Fruit fly (Drosophila melanogaster): ENCODE measurements around the gene CG34041.
A peak's percentile ranks its signal among the peaks of the same experiment; 100 is the strongest.

CG34041 gene

dm6 chr3R:30528692-30529305 lies 21.0 kb downstream of the CG34041 start:
- peak; percentile 36 for TF ChIP-seq Abd-B (GFP tag; optimal IDR thresholded peaks at IDR 0.05)
- no peak for TF ChIP-seq dmrt93B (GFP tag; optimal IDR thresholded peaks at IDR 0.05)
- no peak for TF ChIP-seq brk (GFP tag; optimal IDR thresholded peaks at IDR 0.05)
- TF ChIP-seq Hr83 (GFP tag; optimal IDR thresholded peaks at IDR 0.05; ENCODE audit: poor library complexity, severe bottlenecking): no peak
- peak; percentile 67 for TF ChIP-seq N (GFP tag; optimal IDR thresholded peaks at IDR 0.05)
- TF ChIP-seq OdsH (GFP tag; optimal IDR thresholded peaks at IDR 0.05): no peak
- no peak for TF ChIP-seq sv (GFP tag; optimal IDR thresholded peaks at IDR 0.05)
- no peak for TF ChIP-seq CG9705 (GFP tag; optimal IDR thresholded peaks at IDR 0.05)
- no peak for TF ChIP-seq GATAd (GFP tag; optimal IDR thresholded peaks at IDR 0.05)
- no peak for TF ChIP-seq woc (GFP tag; optimal IDR thresholded peaks at IDR 0.05)
- TF ChIP-seq usp (GFP tag; optimal IDR thresholded peaks at IDR 0.05): no peak
- no peak for TF ChIP-seq Dfd (GFP tag; optimal IDR thresholded peaks at IDR 0.05)
- no peak for TF ChIP-seq fru (GFP tag; optimal IDR thresholded peaks at IDR 0.05)
- TF ChIP-seq ey (GFP tag; optimal IDR thresholded peaks at IDR 0.05): no peak
- no peak for TF ChIP-seq br (GFP tag; optimal IDR thresholded peaks at IDR 0.05)
- TF ChIP-seq CrebA (GFP tag; optimal IDR thresholded peaks at IDR 0.05; ENCODE audit: borderline replicate concordance): no peak
- TF ChIP-seq Myc (optimal IDR thresholded peaks at IDR 0.05): peak; percentile 23
- no peak for TF ChIP-seq Sp1 (GFP tag; optimal IDR thresholded peaks at IDR 0.05)
- TF ChIP-seq Vsx2 (GFP tag; optimal IDR thresholded peaks at IDR 0.05; ENCODE audit: partially characterized antibody): no peak
- no peak for TF ChIP-seq HLH106 (tag; optimal IDR thresholded peaks at IDR 0.05)
- no peak for TF ChIP-seq Mio (GFP tag; optimal IDR thresholded peaks at IDR 0.05)
- no peak for TF ChIP-seq foxo (GFP tag; optimal IDR thresholded peaks at IDR 0.05)
- TF ChIP-seq h (GFP tag; optimal IDR thresholded peaks at IDR 0.05): no peak
- no peak for TF ChIP-seq Dif (GFP tag; optimal IDR thresholded peaks at IDR 0.05; ENCODE audit: partially characterized antibody)
- TF ChIP-seq jim (GFP tag; optimal IDR thresholded peaks at IDR 0.05): no peak
- TF ChIP-seq sage (GFP tag; optimal IDR thresholded peaks at IDR 0.05): no peak
- TF ChIP-seq psq (GFP tag; optimal IDR thresholded peaks at IDR 0.05): no peak
- no peak for TF ChIP-seq pan (optimal IDR thresholded peaks at IDR 0.05)
- TF ChIP-seq Hr78 (GFP tag; optimal IDR thresholded peaks at IDR 0.05): no peak
- no peak for TF ChIP-seq dl (GFP tag; optimal IDR thresholded peaks at IDR 0.05; ENCODE audit: insufficient read depth in 1 of 2, partially characterized antibody in 2 of 2)
- TF ChIP-seq CG32264 (GFP tag; optimal IDR thresholded peaks at IDR 0.05): no peak
- TF ChIP-seq lola (GFP tag; optimal IDR thresholded peaks at IDR 0.05): peak; percentile 85
- no peak for TF ChIP-seq Hnf4 (GFP tag; optimal IDR thresholded peaks at IDR 0.05)
- no peak for TF ChIP-seq dsf (GFP tag; optimal IDR thresholded peaks at IDR 0.05; ENCODE audit: borderline replicate concordance)

- TF ChIP-seq OdsH (GFP tag; optimal IDR thresholded peaks at IDR 0.05): no peak
- TF ChIP-seq tai (GFP tag; optimal IDR thresholded peaks at IDR 0.05): no peak
- TF ChIP-seq sv (GFP tag; optimal IDR thresholded peaks at IDR 0.05): no peak
- no peak for TF ChIP-seq CG9705 (GFP tag; optimal IDR thresholded peaks at IDR 0.05)
- no peak for TF ChIP-seq Rel (GFP tag; optimal IDR thresholded peaks at IDR 0.05)
- TF ChIP-seq Rel (tag; optimal IDR thresholded peaks at IDR 0.05): no peak
- TF ChIP-seq HLH106 (tag; optimal IDR thresholded peaks at IDR 0.05): no peak
- TF ChIP-seq fru (GFP tag; optimal IDR thresholded peaks at IDR 0.05): no peak
- no peak for TF ChIP-seq Hnf4 (GFP tag; optimal IDR thresholded peaks at IDR 0.05)
- TF ChIP-seq rgr (GFP tag; optimal IDR thresholded peaks at IDR 0.05): no peak
- TF ChIP-seq CG32264 (GFP tag; optimal IDR thresholded peaks at IDR 0.05): no peak
- no peak for TF ChIP-seq woc (GFP tag; optimal IDR thresholded peaks at IDR 0.05)
- no peak for TF ChIP-seq Sp1 (GFP tag; optimal IDR thresholded peaks at IDR 0.05)
- no peak for TF ChIP-seq GATAd (GFP tag; optimal IDR thresholded peaks at IDR 0.05)
- TF ChIP-seq Dfd (GFP tag; optimal IDR thresholded peaks at IDR 0.05): no peak
- no peak for TF ChIP-seq brk (GFP tag; optimal IDR thresholded peaks at IDR 0.05)
- no peak for TF ChIP-seq foxo (GFP tag; optimal IDR thresholded peaks at IDR 0.05)
- TF ChIP-seq Hr83 (GFP tag; optimal IDR thresholded peaks at IDR 0.05; ENCODE audit: poor library complexity, severe bottlenecking): no peak
- no peak for TF ChIP-seq Myc (optimal IDR thresholded peaks at IDR 0.05)
- no peak for TF ChIP-seq jim (GFP tag; optimal IDR thresholded peaks at IDR 0.05)
- no peak for TF ChIP-seq Abd-B (GFP tag; optimal IDR thresholded peaks at IDR 0.05)
Observed at dm6 chr3R:30529570-30529969, 21.7 kb downstream of the CG34041 start.
